Worm (Caenorhabditis elegans): ENCODE measurements around the gene srh-248.

Gene srh-248

DNA sequence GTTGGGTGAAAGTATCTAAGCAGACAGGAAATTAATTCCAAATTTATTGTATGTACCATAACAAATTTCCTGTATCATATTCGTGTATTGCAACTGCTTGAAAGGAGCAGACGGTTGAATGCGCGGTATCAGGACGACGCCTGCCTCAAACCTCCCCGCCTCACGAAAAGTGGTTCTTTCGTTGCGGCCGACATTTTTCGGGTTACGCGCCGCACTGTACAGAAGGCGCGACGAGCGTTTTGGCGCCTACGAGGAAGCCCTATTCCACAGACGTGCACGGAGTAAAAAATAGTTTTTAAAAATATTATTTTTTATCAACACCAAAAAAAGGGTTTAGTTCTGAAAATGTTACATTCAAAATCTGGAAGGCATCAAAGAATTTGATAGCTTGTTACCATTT, 35.1 kb downstream of the srh-248 start:
- TF ChIP-seq him-1 (tag; optimal IDR thresholded peaks at IDR 0.05) (no peak), W03F9.2 (tag; optimal IDR thresholded peaks at IDR 0.05) (no peak), dao-5 (tag; optimal IDR thresholded peaks at IDR 0.05) (no peak)

ce11 chrV:2913948-2914347, 41.3 kb downstream of the srh-248 start, which contains the start of gene srh-146:
TSS of gene srh-146 (plus strand) at chrV:2914248.
- no peak for TF ChIP-seq dao-5 (tag; optimal IDR thresholded peaks at IDR 0.05)
- no peak for TF ChIP-seq W03F9.2 (tag; optimal IDR thresholded peaks at IDR 0.05)
- no peak for TF ChIP-seq him-1 (tag; optimal IDR thresholded peaks at IDR 0.05)

ce11 chrV:2912901-2913300, 42.3 kb downstream of the srh-248 start, which contains the start of gene C31B8.9:
TSS of gene C31B8.9 (minus strand) at chrV:2913001.
- TF ChIP-seq him-1 (tag; optimal IDR thresholded peaks at IDR 0.05) (no peak), W03F9.2 (tag; optimal IDR thresholded peaks at IDR 0.05) (no peak), dao-5 (tag; optimal IDR thresholded peaks at IDR 0.05) (no peak)

ce11 chrV:2909525-2909924, 45.7 kb downstream of the srh-248 start, which contains the start of gene zmp-3:
TSS of gene zmp-3 (minus strand) at chrV:2909625.
- TF ChIP-seq dao-5 (tag; optimal IDR thresholded peaks at IDR 0.05) (no peak), W03F9.2 (tag; optimal IDR thresholded peaks at IDR 0.05) (no peak), him-1 (tag; optimal IDR thresholded peaks at IDR 0.05) (no peak)
